Fruit fly (Drosophila melanogaster) S2 (cell line): ENCODE measurements around the gene kkv.

Experiments used
- CG8478 ChIP-seq: fragments of >200 bp; optimal IDR thresholded peaks from 2 replicates; lab custom pipeline; 2018
- CTCF ChIP-seq, 2 experiments: fragments of >200 bp; optimal IDR thresholded peaks; 2 replicates each; lab custom pipeline; 2018

DNA sequence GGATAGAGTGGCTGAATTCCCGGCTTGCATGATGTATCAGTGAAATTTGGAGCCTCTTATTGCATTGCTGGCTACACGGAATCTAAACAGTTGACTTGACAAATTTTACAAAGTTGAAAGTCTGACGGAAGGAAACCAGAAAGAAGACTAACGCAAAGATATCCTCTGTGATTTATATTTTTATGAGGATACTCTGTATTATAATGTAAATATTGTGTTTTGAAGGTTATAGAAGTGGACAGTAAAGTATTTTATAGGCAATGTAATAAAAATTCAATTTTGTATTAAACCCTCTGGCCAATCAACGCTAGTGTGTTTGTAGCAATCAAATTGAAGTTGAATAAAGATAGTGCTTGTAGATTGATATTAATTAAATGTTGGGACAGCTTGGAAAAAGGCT lies 5.1 kb downstream of the kkv start, which contains the start of gene CG14668:
- TF ChIP-seq CG8478 (no peak), CTCF (optimal IDR thresholded peaks at IDR 0.05; lab: Kevin White, UChicago) (no peak)
